Worm (Caenorhabditis elegans) whole organism, L2 larva: Measurements from ENCODE around the gene R10E11.9.

Source experiments
- ama-1 ChIP-seq: fragments of 150-350 bp; optimal IDR thresholded peaks from 2 replicates; lab custom pipeline; 2018; ENCODE audit warnings: inconsistent platforms
- ceh-82 ChIP-seq: fragments of 150-350 bp; optimal IDR thresholded peaks from 2 replicates; lab custom pipeline; 2014; ENCODE audit warnings: missing biosample characterization, missing genetic modification characterization
- elt-3 ChIP-seq: sonication (generic microtip); optimal IDR thresholded peaks from 2 replicates; lab custom pipeline; 2017; ENCODE audit warnings: missing biosample characterization, missing genetic modification characterization
- fos-1 ChIP-seq: fragments of 150-350 bp; optimal IDR thresholded peaks from 2 replicates; lab custom pipeline; 2014; ENCODE audit warnings: missing biosample characterization, missing genetic modification characterization
- lin-13 ChIP-seq: fragments of 150-350 bp; optimal IDR thresholded peaks from 2 replicates; lab custom pipeline; 2014; ENCODE audit warnings: missing biosample characterization, missing genetic modification reagents, missing genetic modification characterization
- nhr-10 ChIP-seq: sonication (generic microtip); optimal IDR thresholded peaks from 2 replicates; lab custom pipeline; 2017; ENCODE audit warnings: missing biosample characterization, missing genetic modification characterization
- nhr-12 ChIP-seq: fragments of 150-350 bp; optimal IDR thresholded peaks from 2 replicates; lab custom pipeline; 2014; ENCODE audit warnings: missing biosample characterization, missing genetic modification characterization
- nhr-77 ChIP-seq: fragments of 150-350 bp; optimal IDR thresholded peaks from 2 replicates; lab custom pipeline; 2014; ENCODE audit warnings: missing biosample characterization, missing genetic modification characterization
- skn-1 ChIP-seq: sonication (generic microtip); optimal IDR thresholded peaks from 2 replicates; lab custom pipeline; 2017; ENCODE audit warnings: missing biosample characterization, missing genetic modification characterization
- unc-55 ChIP-seq: fragments of 150-350 bp; sonication (generic microtip); optimal IDR thresholded peaks from 3 replicates; lab custom pipeline; 2014; ENCODE audit warnings: missing biosample characterization, missing genetic modification reagents, missing genetic modification characterization
- unc-62 ChIP-seq: fragments of 150-350 bp; optimal IDR thresholded peaks from 2 replicates; lab custom pipeline; 2014; ENCODE audit warnings: missing biosample characterization, missing genetic modification reagents, missing genetic modification characterization

- TF ChIP-seq nhr-77 (tag; lab: Kevin White, UChicago) (no peak), unc-55 (GFP tag; lab: Kevin White, UChicago) (no peak), ama-1 (lab: Kevin White, UChicago) (no peak), skn-1 (tag; lab: Kevin White, UChicago) (no peak), lin-13 (GFP tag; lab: Kevin White, UChicago) (no peak), nhr-12 (no peak), elt-3 (no peak), nhr-10 (no peak), unc-62 (GFP tag; lab: Kevin White, UChicago) (no peak), fos-1 (tag; lab: Kevin White, UChicago) (no peak), ceh-82 (tag; lab: Kevin White, UChicago) (no peak)
Observed at ce11 chrIII:9789607-9790073, 3.8 kb downstream of the R10E11.9 start, which contains the start of gene R10E11.5.
